Fruit fly (Drosophila melanogaster): Measurements from ENCODE around the gene CG7384.

The CG7384 gene

DNA sequence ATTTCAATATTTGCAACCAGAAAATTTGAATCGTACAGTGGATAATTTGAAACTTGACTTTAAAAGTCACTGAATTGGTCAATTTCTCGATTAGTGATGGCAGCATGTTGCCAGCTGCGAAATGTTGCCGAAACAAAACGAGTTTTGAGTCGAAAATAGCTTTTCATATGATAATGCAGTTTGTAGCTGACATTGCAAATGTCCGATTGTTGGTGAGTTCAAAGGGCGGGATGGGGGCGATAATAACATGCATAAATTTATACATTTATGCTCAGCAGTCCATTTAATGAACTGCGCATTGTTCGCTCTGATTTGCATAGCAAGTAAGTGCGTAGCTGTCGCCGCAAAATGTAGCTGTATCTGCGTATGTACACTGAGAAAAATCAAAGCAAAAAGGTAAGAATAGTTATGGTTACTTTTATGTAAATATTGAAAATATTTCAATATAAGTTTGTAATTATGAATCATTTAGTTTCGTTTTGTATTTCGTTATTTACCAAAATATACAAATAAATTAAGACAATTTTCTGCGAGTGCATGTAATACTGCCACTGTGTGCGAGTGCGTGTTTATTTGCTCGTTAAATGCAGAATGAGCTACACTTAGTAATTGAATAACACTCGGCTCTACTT is 16.8 kb upstream of the CG7384 start, which contains the start of gene Lip4 (continued):
- TF ChIP-seq CG33213 (GFP tag; optimal IDR thresholded peaks at IDR 0.05) (peak; percentile 4), C15 (GFP tag; IDR thresholded peaks at IDR 0.05) (0 out of 3 replicates have a peak, but pooled peaks have one; percentile 52), sd (tag; optimal IDR thresholded peaks at IDR 0.05) (peak; percentile 45), CG1529 (GFP tag; optimal IDR thresholded peaks at IDR 0.05) (peak; percentile 52), D19B (GFP tag; optimal IDR thresholded peaks at IDR 0.05) (peak; percentile 49), Ets65A (GFP tag) (peak; percentile 92), h (optimal IDR thresholded peaks at IDR 0.05) (no peak), CG15011 (GFP tag; optimal IDR thresholded peaks at IDR 0.05) (peak; percentile 51), CG17385 (GFP tag; optimal IDR thresholded peaks at IDR 0.05) (peak; percentile 70), Bteb2 (GFP tag; optimal IDR thresholded peaks at IDR 0.05) (peak; percentile 67), bab2 (GFP tag; optimal IDR thresholded peaks at IDR 0.05) (peak; percentile 31), slp2 (GFP tag; optimal IDR thresholded peaks at IDR 0.05) (no peak), Poxn (GFP tag; IDR thresholded peaks at IDR 0.05) (0 out of 2 replicates have a peak, but pooled peaks have one; percentile 14), CG42726 (GFP tag; IDR thresholded peaks at IDR 0.05; ENCODE audit: partially characterized antibody) (no peak), amos (GFP tag; IDR thresholded peaks at IDR 0.05; ENCODE audit: partially characterized antibody) (no peak), Dp (GFP tag; optimal IDR thresholded peaks at IDR 0.05) (no peak), BEAF-32 (GFP tag; optimal IDR thresholded peaks at IDR 0.05) (no peak), mam (GFP tag; optimal IDR thresholded peaks at IDR 0.05) (peak; percentile 25), CG1602 (GFP tag; optimal IDR thresholded peaks at IDR 0.05) (peak; percentile 30), BtbVII (GFP tag; optimal IDR thresholded peaks at IDR 0.05) (peak; percentile 62), Chrac-16 (GFP tag; optimal IDR thresholded peaks at IDR 0.05) (peak; percentile 50), gsb (GFP tag; IDR thresholded peaks at IDR 0.05) (peak; percentile 77), cas (GFP tag; IDR thresholded peaks at IDR 0.05) (peak; percentile 55; the same call in 1 of the 2 replicates), CG6272 (GFP tag; IDR thresholded peaks at IDR 0.05) (peak; percentile 38; the same call in 1 of the 2 replicates), CG34422 (GFP tag; IDR thresholded peaks at IDR 0.05) (peak; percentile 69; the same call in 2 of the 3 replicates), CG14050 (GFP tag; IDR thresholded peaks at IDR 0.05) (peak; percentile 66; the same call in 2 of the 3 replicates), CG8924 (tag; optimal IDR thresholded peaks at IDR 0.05) (peak; percentile 79), CG9437 (GFP tag; optimal IDR thresholded peaks at IDR 0.05) (peak; percentile 69), CG5245 (GFP tag; optimal IDR thresholded peaks at IDR 0.05) (peak; percentile 63), CG12659 (GFP tag; optimal IDR thresholded peaks at IDR 0.05) (peak; percentile 82), CG18764 (GFP tag; optimal IDR thresholded peaks at IDR 0.05) (peak; percentile 60), eve (GFP tag; optimal IDR thresholded peaks at IDR 0.05) (peak in 1 of 2 experiments; percentile 86), dmrt99B (tag; optimal IDR thresholded peaks at IDR 0.05) (peak; percentile 84), kni (GFP tag; optimal IDR thresholded peaks at IDR 0.05) (no peak), CG14860 (GFP tag; IDR thresholded peaks at IDR 0.05; ENCODE audit: partially characterized antibody) (no peak), pan (optimal IDR thresholded peaks at IDR 0.05) (no peak), pan (GFP tag; optimal IDR thresholded peaks at IDR 0.05 in 1 of 2, IDR thresholded peaks at IDR 0.05 in 1 of 2) (peak in 1 of 2 experiments; percentile 89), seq (GFP tag; IDR thresholded peaks at IDR 0.05) (peak; percentile 75), CG2889 (GFP tag; IDR thresholded peaks at IDR 0.05) (0 out of 3 replicates have a peak, but pooled peaks have one; percentile 10), CG10431 (GFP tag; optimal IDR thresholded peaks at IDR 0.05) (no peak), B-H2 (GFP tag; optimal IDR thresholded peaks at IDR 0.05) (no peak), Meics (GFP tag; optimal IDR thresholded peaks at IDR 0.05) (peak; percentile 80), ci (GFP tag; IDR thresholded peaks at IDR 0.05) (peak; percentile 74; the same call in 2 of the 3 replicates), MTF-1 (GFP tag; optimal IDR thresholded peaks at IDR 0.05; ENCODE audit: borderline replicate concordance) (no peak), Camta (GFP tag; optimal IDR thresholded peaks at IDR 0.05) (peak; percentile 36), CG17359 (tag; optimal IDR thresholded peaks at IDR 0.05) (peak; percentile 71), aop (GFP tag; IDR thresholded peaks at IDR 0.05) (no peak), twi (tag; optimal IDR thresholded peaks at IDR 0.05) (peak; percentile 9), sima (GFP tag; optimal IDR thresholded peaks at IDR 0.05) (peak; percentile 3), esg (GFP tag; conservative IDR thresholded peaks at IDR 0.05) (peak; percentile 77)
